Worm (Caenorhabditis elegans): ENCODE data around the gene snpc-3.4.

The snpc-3.4 gene

DNA sequence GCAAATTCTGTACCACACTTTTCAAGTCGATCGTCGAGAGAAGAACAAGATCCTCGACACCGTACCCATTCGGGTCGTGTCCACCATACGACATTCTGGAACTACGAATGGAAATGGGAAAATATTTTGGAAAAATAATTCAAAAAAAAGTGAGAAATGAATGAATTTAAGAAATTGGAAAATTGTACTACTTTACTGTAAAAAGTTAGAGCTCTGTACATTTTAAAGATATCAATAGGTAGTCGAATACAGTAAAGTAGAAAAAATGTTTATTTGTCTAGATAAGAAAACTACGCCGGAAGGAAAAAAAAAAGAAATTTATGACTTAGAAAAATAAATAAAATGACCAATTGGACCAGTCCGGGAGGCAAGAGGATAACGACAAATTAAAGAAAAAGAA, 16.9 kb downstream of the snpc-3.4 start, which contains the start of gene hum-5:
Gene hum-5, minus strand, starts transcription at position 101 of the 400 bp plus-strand sequence.
- TF ChIP-seq hnd-1 (tag; optimal IDR thresholded peaks at IDR 0.05) (no peak), tbx-11 (GFP tag; IDR thresholded peaks at IDR 0.05) (no peak), pes-1 (GFP tag; IDR thresholded peaks at IDR 0.05) (no peak), hmbx-1 (tag; optimal IDR thresholded peaks at IDR 0.05) (no peak), aly-1 (tag; optimal IDR thresholded peaks at IDR 0.05) (no peak), hmg-4 (GFP tag; optimal IDR thresholded peaks at IDR 0.05) (no peak), scrt-1 (GFP tag; IDR thresholded peaks at IDR 0.05) (no peak), B0310.2 (tag; optimal IDR thresholded peaks at IDR 0.05) (no peak), tra-4 (tag; optimal IDR thresholded peaks at IDR 0.05) (no peak), tbx-37 (GFP tag; conservative IDR thresholded peaks at IDR 0.05) (no peak), ets-7 (tag; optimal IDR thresholded peaks at IDR 0.05) (no peak)

DNA sequence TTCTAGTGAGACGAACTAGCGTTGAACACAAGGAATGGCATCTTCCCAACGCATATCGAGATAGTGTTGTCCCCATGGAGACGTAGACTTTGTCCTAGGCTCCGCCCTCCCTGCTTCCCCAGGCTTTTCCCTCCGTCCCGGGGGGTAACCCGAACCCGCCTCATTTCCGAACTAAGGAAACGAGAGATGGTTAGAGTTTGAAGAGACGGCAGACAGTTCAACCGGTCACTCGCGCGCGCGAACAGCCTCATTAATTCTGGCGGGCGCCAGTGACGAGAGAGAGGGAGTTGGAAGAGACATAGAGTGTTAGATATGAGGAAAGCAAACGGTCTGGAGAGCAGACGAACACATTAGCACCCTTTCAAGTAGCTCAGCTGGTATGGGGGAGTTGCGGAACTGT, 17.5 kb downstream of the snpc-3.4 start:
- TF ChIP-seq hnd-1 (tag; optimal IDR thresholded peaks at IDR 0.05) = no peak
- no peak for TF ChIP-seq scrt-1 (GFP tag; IDR thresholded peaks at IDR 0.05)
- no peak for TF ChIP-seq aly-1 (tag; optimal IDR thresholded peaks at IDR 0.05)
- TF ChIP-seq flt-1 (GFP tag; IDR thresholded peaks at IDR 0.05) = no peak
- no peak for TF ChIP-seq ceh-36 (tag; optimal IDR thresholded peaks at IDR 0.05)
- TF ChIP-seq B0310.2 (tag; optimal IDR thresholded peaks at IDR 0.05) = no peak
- no peak for TF ChIP-seq ceh-13 (GFP tag; optimal IDR thresholded peaks at IDR 0.05)
- no peak for TF ChIP-seq tbx-37 (GFP tag; conservative IDR thresholded peaks at IDR 0.05)
- TF ChIP-seq pes-1 (GFP tag; IDR thresholded peaks at IDR 0.05) = no peak
- no peak for TF ChIP-seq ets-7 (tag; optimal IDR thresholded peaks at IDR 0.05)
- TF ChIP-seq sea-1 (GFP tag; conservative IDR thresholded peaks at IDR 0.05) = no peak

DNA sequence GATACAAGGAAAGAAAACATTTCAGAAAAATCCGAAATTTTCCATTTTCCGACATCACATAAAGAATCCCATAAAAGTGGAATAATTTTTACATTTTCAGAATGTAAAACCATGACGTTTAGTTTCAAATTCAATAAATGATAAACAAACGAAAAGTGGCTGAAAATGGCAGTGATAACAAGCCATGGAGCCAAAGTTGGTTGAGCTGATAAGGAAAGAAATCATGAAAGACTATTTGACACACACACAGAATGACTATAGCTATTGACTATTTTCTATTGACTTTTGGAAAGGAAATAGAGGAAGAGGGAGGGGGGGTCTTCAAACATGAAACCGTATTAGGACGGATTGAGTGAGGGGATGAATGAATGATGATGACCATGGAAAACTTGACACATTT, 19.9 kb downstream of the snpc-3.4 start:
- TF ChIP-seq ceh-13 (GFP tag; optimal IDR thresholded peaks at IDR 0.05) (no peak), flt-1 (GFP tag; IDR thresholded peaks at IDR 0.05) (no peak), sea-1 (GFP tag; conservative IDR thresholded peaks at IDR 0.05) (no peak), scrt-1 (GFP tag; IDR thresholded peaks at IDR 0.05) (no peak), hmbx-1 (tag; optimal IDR thresholded peaks at IDR 0.05) (no peak), pes-1 (GFP tag; IDR thresholded peaks at IDR 0.05) (no peak)

DNA sequence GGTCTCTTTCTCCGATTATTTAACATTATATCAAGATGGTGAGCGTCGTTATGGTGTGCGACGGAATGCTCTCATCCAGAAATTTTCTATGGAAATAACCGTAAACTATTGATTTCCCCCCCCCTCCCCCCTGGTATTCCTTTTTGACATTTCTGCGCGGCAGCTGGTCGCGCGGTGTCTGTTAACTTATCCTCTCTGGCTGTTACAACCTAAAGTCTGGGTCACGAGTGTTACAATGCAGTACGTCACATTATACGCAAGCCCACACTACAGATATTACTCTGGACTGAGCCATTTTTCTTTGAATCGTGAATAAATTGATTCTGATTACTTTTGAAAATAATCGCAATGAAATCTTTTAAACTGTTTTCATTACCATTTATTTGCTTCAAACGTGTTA, 29.3 kb downstream of the snpc-3.4 start:
- no peak for TF ChIP-seq tra-4 (tag; optimal IDR thresholded peaks at IDR 0.05)
- TF ChIP-seq ama-1 (optimal IDR thresholded peaks at IDR 0.05) = no peak
- no peak for TF ChIP-seq tbx-11 (GFP tag; IDR thresholded peaks at IDR 0.05)
- TF ChIP-seq hmg-4 (GFP tag; optimal IDR thresholded peaks at IDR 0.05) = no peak
- no peak for TF ChIP-seq hnd-1 (tag; optimal IDR thresholded peaks at IDR 0.05)
- TF ChIP-seq pes-1 (GFP tag; IDR thresholded peaks at IDR 0.05) = no peak
- no peak for TF ChIP-seq ceh-13 (GFP tag; optimal IDR thresholded peaks at IDR 0.05)
- no peak for TF ChIP-seq aly-1 (tag; optimal IDR thresholded peaks at IDR 0.05)
- no peak for TF ChIP-seq ets-7 (tag; optimal IDR thresholded peaks at IDR 0.05)
- TF ChIP-seq flt-1 (GFP tag; IDR thresholded peaks at IDR 0.05) = no peak
- TF ChIP-seq scrt-1 (GFP tag; IDR thresholded peaks at IDR 0.05) = no peak
- TF ChIP-seq sea-1 (GFP tag; conservative IDR thresholded peaks at IDR 0.05) = no peak
- TF ChIP-seq B0310.2 (tag; optimal IDR thresholded peaks at IDR 0.05) = no peak
- TF ChIP-seq F13C5.2 (tag; optimal IDR thresholded peaks at IDR 0.05) = no peak
- TF ChIP-seq hmbx-1 (tag; optimal IDR thresholded peaks at IDR 0.05) = no peak
- no peak for TF ChIP-seq ceh-36 (tag; optimal IDR thresholded peaks at IDR 0.05)
- TF ChIP-seq tbx-37 (GFP tag; conservative IDR thresholded peaks at IDR 0.05) = no peak

DNA sequence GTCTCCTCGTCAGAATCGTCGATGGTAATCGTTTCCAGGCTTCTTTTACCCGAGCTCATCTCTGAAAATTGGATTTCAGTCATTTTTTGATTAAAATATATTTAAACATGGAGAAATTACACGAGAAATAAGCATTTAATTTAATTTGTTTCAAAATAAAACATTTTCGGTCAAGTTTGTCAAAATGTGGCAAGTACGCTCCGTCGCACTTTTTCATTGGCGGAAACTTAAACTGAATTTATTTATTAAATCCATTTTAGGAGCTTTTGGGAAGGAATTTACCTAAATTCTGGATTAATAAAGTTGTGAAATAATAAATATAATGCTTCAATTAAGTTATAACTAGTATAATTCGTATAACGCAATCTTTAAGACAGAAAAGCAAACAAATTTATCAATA, 38.1 kb downstream of the snpc-3.4 start, which contains the start of gene rcq-5:
Gene rcq-5, minus strand, starts transcription at position 83 of the 400 bp plus-strand sequence.
- no peak for TF ChIP-seq ama-1 (optimal IDR thresholded peaks at IDR 0.05)
- no peak for TF ChIP-seq pes-1 (GFP tag; IDR thresholded peaks at IDR 0.05)
- no peak for TF ChIP-seq ceh-13 (GFP tag; optimal IDR thresholded peaks at IDR 0.05)
- TF ChIP-seq flt-1 (GFP tag; IDR thresholded peaks at IDR 0.05) = no peak
- TF ChIP-seq sea-1 (GFP tag; conservative IDR thresholded peaks at IDR 0.05) = no peak
- TF ChIP-seq hmbx-1 (tag; optimal IDR thresholded peaks at IDR 0.05) = no peak
- TF ChIP-seq hmg-4 (GFP tag; optimal IDR thresholded peaks at IDR 0.05) = no peak
- TF ChIP-seq B0310.2 (tag; optimal IDR thresholded peaks at IDR 0.05) = no peak
- TF ChIP-seq hnd-1 (tag; optimal IDR thresholded peaks at IDR 0.05) = no peak
- TF ChIP-seq scrt-1 (GFP tag; IDR thresholded peaks at IDR 0.05) = no peak
- TF ChIP-seq aly-1 (tag; optimal IDR thresholded peaks at IDR 0.05) = no peak

DNA sequence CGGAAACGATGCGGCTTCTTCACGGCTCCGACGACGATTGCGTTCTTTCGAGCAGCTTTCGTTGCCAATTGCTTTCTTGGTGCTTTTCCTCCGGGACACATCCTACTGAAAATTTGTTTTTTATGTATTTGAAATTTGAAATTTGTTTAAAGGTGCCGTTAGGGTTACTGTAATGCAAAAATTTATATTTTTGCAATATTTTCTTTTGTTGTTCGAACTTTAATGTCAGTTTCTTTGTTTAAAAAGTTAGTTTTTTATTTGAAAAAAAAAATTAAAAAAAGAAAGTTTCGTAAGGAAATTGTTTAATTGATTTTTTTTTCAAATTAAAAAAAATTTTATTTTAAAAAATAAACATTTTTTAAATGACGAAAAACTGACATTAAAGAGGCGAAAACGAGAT, 38.8 kb downstream of the snpc-3.4 start, which contains the start of gene his-69:
Gene his-69, minus strand, starts transcription at position 101 of the 400 bp plus-strand sequence.
- TF ChIP-seq flt-1 (GFP tag; IDR thresholded peaks at IDR 0.05) (no peak), ceh-36 (tag; optimal IDR thresholded peaks at IDR 0.05) (no peak), tbx-37 (GFP tag; conservative IDR thresholded peaks at IDR 0.05) (no peak), hmg-4 (GFP tag; optimal IDR thresholded peaks at IDR 0.05) (no peak), B0310.2 (tag; optimal IDR thresholded peaks at IDR 0.05) (no peak)

DNA sequence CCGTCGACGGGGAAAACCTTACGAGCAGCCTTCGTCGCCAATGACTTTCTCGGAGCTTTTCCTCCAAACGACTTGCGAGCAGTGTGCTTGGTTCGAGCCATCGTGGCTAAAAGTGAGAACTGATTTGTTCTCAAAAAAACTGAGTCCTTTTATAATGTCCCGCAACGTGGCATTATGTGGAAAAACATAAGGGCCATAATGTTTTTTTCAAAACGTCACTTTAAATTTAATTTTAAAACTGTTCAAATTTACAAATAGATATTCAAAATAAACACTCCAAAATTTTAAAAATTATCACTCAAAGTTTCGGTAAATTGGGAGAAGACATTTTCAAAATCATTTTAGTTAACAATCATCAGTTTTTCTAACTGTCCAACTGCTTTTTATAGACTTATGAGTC, 40.2 kb downstream of the snpc-3.4 start, which contains the start of gene his-70:
Gene his-70, minus strand, starts transcription at position 101 of the 400 bp plus-strand sequence.
- TF ChIP-seq sea-1 (GFP tag; conservative IDR thresholded peaks at IDR 0.05) (no peak), ama-1 (optimal IDR thresholded peaks at IDR 0.05) (no peak), hnd-1 (tag; optimal IDR thresholded peaks at IDR 0.05) (no peak)

DNA sequence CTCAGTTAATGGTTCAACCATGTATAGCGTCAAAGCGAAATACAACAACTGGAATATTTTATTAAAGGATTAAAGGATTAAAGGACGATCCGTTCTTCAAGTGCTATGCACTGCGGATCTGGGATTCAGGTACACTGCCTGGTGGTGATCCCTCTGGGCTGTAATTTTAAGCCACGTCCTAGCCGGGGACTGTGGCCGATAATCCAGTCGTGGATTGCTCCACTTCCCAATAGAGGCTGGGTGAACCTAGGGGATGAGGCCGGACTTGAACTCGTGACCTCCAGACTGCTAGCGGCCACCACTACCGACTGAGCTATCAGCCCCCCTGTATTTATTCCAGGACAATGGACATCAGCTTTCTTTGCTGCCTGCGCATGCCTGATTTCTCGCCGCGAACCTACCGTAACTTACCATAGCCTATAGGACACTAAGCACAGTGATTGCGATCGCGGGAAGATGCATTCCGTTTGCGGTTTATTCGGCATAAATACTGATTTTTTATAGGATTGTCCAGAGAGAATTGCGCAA, 41.1 kb downstream of the snpc-3.4 start:
- TF ChIP-seq ceh-36 (tag; optimal IDR thresholded peaks at IDR 0.05) (peak; percentile 13), pes-1 (GFP tag; IDR thresholded peaks at IDR 0.05) (peak; percentile 34; the same call in 1 of the 2 replicates)

Data from whole organism, early embryonic.